Fruit fly (Drosophila melanogaster): ENCODE data around the gene Stip1.

The Stip1 gene

DNA sequence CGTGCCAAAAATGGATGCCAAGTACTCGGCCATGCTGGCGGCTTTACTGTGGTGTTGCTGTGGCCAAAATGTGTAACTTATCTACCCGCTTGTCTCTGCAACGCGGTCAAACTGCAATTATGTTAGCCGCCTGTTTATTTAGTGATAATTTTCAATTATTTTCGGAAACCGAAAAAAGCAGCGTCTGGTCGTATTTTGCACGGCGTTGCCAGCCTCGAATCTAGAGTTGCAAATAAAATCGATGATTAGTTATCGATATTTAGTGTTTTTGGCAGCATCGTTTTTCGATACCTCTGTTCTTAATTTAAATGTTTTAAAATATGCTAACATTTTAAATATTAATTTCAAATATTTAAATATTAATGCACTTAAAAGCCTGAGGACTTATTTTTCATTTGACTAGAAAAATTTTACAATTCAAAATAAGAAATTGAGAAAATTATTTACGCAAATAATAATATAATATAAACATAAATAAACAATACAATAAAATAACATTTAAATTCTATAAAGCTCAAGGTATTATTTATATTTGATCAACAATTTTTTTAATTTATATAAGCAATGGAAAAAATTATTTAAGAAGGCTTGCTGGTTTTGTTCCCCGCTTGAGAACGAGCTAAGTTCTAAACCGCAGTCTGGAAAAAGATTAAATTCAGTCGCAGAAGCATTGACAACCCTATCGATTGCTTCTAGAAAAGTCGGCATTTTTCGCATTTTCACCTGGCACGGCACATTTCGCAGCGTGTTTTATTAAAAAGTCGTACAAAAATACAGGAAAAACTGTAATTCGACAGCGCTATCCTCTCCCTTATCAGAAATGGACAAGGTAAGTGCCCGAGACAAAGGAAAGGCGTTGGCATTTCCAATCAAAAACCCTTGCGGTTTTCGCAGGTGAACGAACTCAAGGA lies at the start of gene Stip1, which contains the start of gene U2af38:
Stip1 (plus strand) TSS at position 671 of the 911 bp plus-strand sequence.
U2af38 (minus strand) TSS at position 230 of the 911 bp plus-strand sequence.
- TF ChIP-seq esn (GFP tag; optimal IDR thresholded peaks at IDR 0.05) (no peak), Eip78C (GFP tag) (peak; percentile 64), CG11762 (GFP tag; optimal IDR thresholded peaks at IDR 0.05; ENCODE audit: insufficient read depth) (no peak), topi (GFP tag; optimal IDR thresholded peaks at IDR 0.05) (no peak), Ets21C (GFP tag; optimal IDR thresholded peaks at IDR 0.05) (no peak), CG16779 (tag; optimal IDR thresholded peaks at IDR 0.05) (no peak), CG8119 (GFP tag; IDR thresholded peaks at IDR 0.05) (no peak), acj6 (GFP tag; optimal IDR thresholded peaks at IDR 0.05) (peak; percentile 9), CG32006 (GFP tag; optimal IDR thresholded peaks at IDR 0.05) (no peak), Sox15 (GFP tag; optimal IDR thresholded peaks at IDR 0.05) (no peak), achi (GFP tag; optimal IDR thresholded peaks at IDR 0.05) (no peak), spab (GFP tag; optimal IDR thresholded peaks at IDR 0.05) (no peak), Hr39 (GFP tag; optimal IDR thresholded peaks at IDR 0.05) (no peak), Hr38 (GFP tag; optimal IDR thresholded peaks at IDR 0.05) (no peak), Sox14 (GFP tag; optimal IDR thresholded peaks at IDR 0.05) (peak; percentile 20), CG15336 (GFP tag; IDR thresholded peaks at IDR 0.05) (no peak), ss (GFP tag; optimal IDR thresholded peaks at IDR 0.05) (peak in 1 of 2 experiments; percentile 12), CG31627 (GFP tag; optimal IDR thresholded peaks at IDR 0.05) (peak; percentile 3), CG9139 (GFP tag; optimal IDR thresholded peaks at IDR 0.05) (no peak), CG6276 (GFP tag; optimal IDR thresholded peaks at IDR 0.05) (no peak), net (GFP tag; optimal IDR thresholded peaks at IDR 0.05) (no peak)

DNA sequence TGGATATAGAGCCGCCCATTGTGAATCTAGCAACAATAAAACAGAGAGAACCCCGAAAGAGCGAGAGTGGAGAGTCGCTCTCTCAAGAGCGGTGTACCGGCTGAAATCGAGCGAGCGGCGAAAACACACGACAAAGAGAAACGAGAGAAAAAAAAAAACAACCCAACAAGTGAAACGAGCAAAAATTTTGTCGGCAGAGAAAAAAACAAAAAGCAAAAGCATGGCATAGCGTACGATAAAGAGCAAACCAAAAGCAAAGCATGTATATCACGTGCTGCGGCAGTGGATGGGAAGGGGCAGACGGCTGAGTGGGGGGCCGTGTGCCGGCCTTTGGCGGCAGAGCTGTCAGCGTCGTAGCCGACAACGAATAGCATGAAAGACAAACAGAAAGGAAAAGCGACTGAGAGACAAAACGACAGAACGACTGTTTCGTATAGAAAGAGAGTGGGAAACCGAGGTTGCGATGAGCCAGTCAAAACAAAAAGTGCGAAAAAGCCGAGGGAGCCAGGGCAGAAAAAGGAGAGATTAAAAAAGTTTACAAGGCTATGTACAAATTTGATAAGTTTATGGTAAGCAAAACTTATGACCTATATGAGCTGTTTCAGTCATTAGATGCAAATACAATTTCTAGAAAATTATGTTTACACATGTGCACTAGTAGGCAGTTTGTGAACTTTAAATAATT lies 48.1 kb upstream of the Stip1 start:
- TF ChIP-seq Ets21C (GFP tag; optimal IDR thresholded peaks at IDR 0.05) (no peak), CG6854 (GFP tag; optimal IDR thresholded peaks at IDR 0.05) (peak; percentile 81), CG3032 (tag; optimal IDR thresholded peaks at IDR 0.05) (peak; percentile 14), Blimp-1 (GFP tag; optimal IDR thresholded peaks at IDR 0.05) (no peak), CG31627 (GFP tag; optimal IDR thresholded peaks at IDR 0.05) (no peak), Smox (GFP tag; optimal IDR thresholded peaks at IDR 0.05) (no peak), CG8119 (GFP tag; IDR thresholded peaks at IDR 0.05) (peak; percentile 89), esn (GFP tag; optimal IDR thresholded peaks at IDR 0.05) (peak; percentile 38), topi (GFP tag; optimal IDR thresholded peaks at IDR 0.05) (no peak), Eip93F (GFP tag; optimal IDR thresholded peaks at IDR 0.05) (no peak), CG11902 (GFP tag; optimal IDR thresholded peaks at IDR 0.05) (no peak), Sox102F (GFP tag; optimal IDR thresholded peaks at IDR 0.05) (no peak), Sox15 (GFP tag; optimal IDR thresholded peaks at IDR 0.05) (no peak), Eip75B (GFP tag; optimal IDR thresholded peaks at IDR 0.05) (peak; percentile 61), salr (GFP tag; optimal IDR thresholded peaks at IDR 0.05) (peak; percentile 41 to 50), CG9139 (GFP tag; optimal IDR thresholded peaks at IDR 0.05) (peak; percentile 88), Sox14 (GFP tag; optimal IDR thresholded peaks at IDR 0.05) (peak; percentile 43), Lpt (GFP tag; optimal IDR thresholded peaks at IDR 0.05) (peak; percentile 79), vri (GFP tag; optimal IDR thresholded peaks at IDR 0.05) (no peak), dsx (GFP tag; optimal IDR thresholded peaks at IDR 0.05; ENCODE audit: poor library complexity, severe bottlenecking) (peak; percentile 56), CG6163 (GFP tag; IDR thresholded peaks at IDR 0.05) (peak; percentile 96), achi (GFP tag; optimal IDR thresholded peaks at IDR 0.05) (peak; percentile 39), CG16779 (tag; optimal IDR thresholded peaks at IDR 0.05) (peak; percentile 85), CG10631 (GFP tag; optimal IDR thresholded peaks at IDR 0.05) (no peak), CG15336 (GFP tag; IDR thresholded peaks at IDR 0.05) (peak; percentile 83), spab (GFP tag; optimal IDR thresholded peaks at IDR 0.05) (peak; percentile 60), Ets96B (tag; optimal IDR thresholded peaks at IDR 0.05) (peak; percentile 20), fd85E (GFP tag; optimal IDR thresholded peaks at IDR 0.05) (no peak), svp (GFP tag) (no peak), Hr38 (GFP tag; optimal IDR thresholded peaks at IDR 0.05) (peak; percentile 33), CG1621 (tag; optimal IDR thresholded peaks at IDR 0.05) (peak; percentile 75), Hr39 (GFP tag; optimal IDR thresholded peaks at IDR 0.05) (no peak), CG8319 (GFP tag; optimal IDR thresholded peaks at IDR 0.05) (peak; percentile 8), fd59A (GFP tag; optimal IDR thresholded peaks at IDR 0.05) (no peak), CG32006 (GFP tag; optimal IDR thresholded peaks at IDR 0.05) (peak; percentile 37), dac (GFP tag; optimal IDR thresholded peaks at IDR 0.05) (no peak), acj6 (GFP tag; optimal IDR thresholded peaks at IDR 0.05) (no peak), CG11294 (GFP tag; IDR thresholded peaks at IDR 0.05) (peak; percentile 66; the same call in 1 of the 2 replicates), pdm3 (GFP tag; optimal IDR thresholded peaks at IDR 0.05) (no peak)
